Worm (Caenorhabditis elegans) whole organism, L4 larva: ENCODE results near the gene ssr-2.

ENCODE experiments used
- D1046.2 ChIP-seq: fragments of 200-800 bp; sonication (Bioruptor generic); IDR thresholded peaks from 2 replicates; pipeline ENCODE4 v1.3.6; 2022; ENCODE audit warnings: missing genetic modification characterization, missing compliant biosample characterization
- lin-39 ChIP-seq: fragments of 150-350 bp; optimal IDR thresholded peaks from 2 replicates; lab custom pipeline; 2014; ENCODE audit warnings: missing biosample characterization, missing genetic modification reagents, missing genetic modification characterization
- mdl-1 ChIP-seq, 2 experiments: fragments of 150-350 bp in 1 of 2; sonication (generic microtip) in 1 of 2; optimal IDR thresholded peaks; 2 replicates each; lab custom pipeline; 2014 to 2017; ENCODE audit warnings: missing biosample characterization in 2 of 2, missing genetic modification characterization in 2 of 2
- zag-1 ChIP-seq: fragments of 150-350 bp; optimal IDR thresholded peaks from 2 replicates; lab custom pipeline; 2014; ENCODE audit warnings: missing biosample characterization, missing genetic modification characterization

DNA sequence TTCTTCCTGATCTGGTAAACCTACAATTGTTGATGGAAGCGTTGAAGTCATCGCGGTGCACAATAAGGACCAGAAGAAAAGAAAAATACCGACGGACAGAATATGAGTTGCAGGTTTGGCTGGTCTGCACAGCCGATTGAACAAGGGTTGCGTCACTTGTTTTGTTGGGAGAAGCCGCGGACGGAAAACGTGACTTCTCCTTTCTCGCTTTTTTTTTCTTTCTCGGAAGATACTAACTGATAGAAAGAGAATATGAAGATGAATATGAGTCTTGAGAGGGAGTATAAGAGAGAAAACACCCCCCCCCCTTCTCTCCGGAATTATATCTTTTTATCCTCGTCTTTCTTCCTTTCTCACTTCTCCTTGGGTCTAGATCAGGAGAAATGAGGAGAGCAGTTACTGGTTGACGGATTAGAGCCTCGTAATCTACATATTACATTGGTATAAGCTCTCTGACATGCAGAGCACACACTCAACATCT is at the start of gene ssr-2:
- TF ChIP-seq mdl-1 (tag; optimal IDR thresholded peaks at IDR 0.05; lab: Kevin White, UChicago) (no peak), lin-39 (tag; lab: Kevin White, UChicago) (no peak), D1046.2 (GFP tag; lab: Robert Waterston, UW) (no peak), zag-1 (tag; lab: Kevin White, UChicago) (no peak)
